Worm (Caenorhabditis elegans) whole organism, midembryonic: ENCODE data around the gene golg-2.

ENCODE experiments used
- tab-1 ChIP-seq: fragments of 200-800 bp; sonication (Bioruptor generic); IDR thresholded peaks from 2 replicates; pipeline ENCODE4 v1.3.6; 2022; ENCODE audit warnings: missing genetic modification characterization, missing compliant biosample characterization
- ztf-29 ChIP-seq: fragments of 200-800 bp; sonication (Bioruptor generic); IDR thresholded peaks from 2 replicates; pipeline ENCODE4 v1.3.6; 2022; ENCODE audit warnings: missing genetic modification reagents, missing genetic modification characterization, missing compliant biosample characterization

ce11 chrII:5056254-5056653, 16.4 kb upstream of the golg-2 start:
- TF ChIP-seq ztf-29 (no peak), tab-1 (GFP tag; lab: Robert Waterston, UW) (no peak)
